Fruit fly (Drosophila melanogaster) whole organism, embryonic: ENCODE data around the gene rost.

Experiments
- Aef1 ChIP-seq: fragments of 200-800 bp; sonication (Bioruptor generic); IDR thresholded peaks from 3 replicates; pipeline ENCODE4 v1.3.6; 2022; ENCODE audit warnings: missing biosample characterization, missing genetic modification characterization
- Antp ChIP-seq: fragments of 200-800 bp; sonication (Bioruptor generic); optimal IDR thresholded peaks from 3 replicates; lab custom pipeline; 2016; ENCODE audit warnings: missing biosample characterization, missing genetic modification characterization
- Atf-2 ChIP-seq: fragments of 200-800 bp; sonication (Bioruptor generic); optimal IDR thresholded peaks from 2 replicates; lab custom pipeline; 2016; ENCODE audit warnings: missing biosample characterization, missing genetic modification characterization
- B-H1 ChIP-seq: fragments of 200-800 bp; sonication (Bioruptor generic); IDR thresholded peaks from 3 replicates; pipeline ENCODE4 v1.3.6; 2022; ENCODE audit warnings: missing biosample characterization, missing genetic modification characterization
- BEAF-32 ChIP-seq: fragments of 200-800 bp; sonication (Bioruptor generic); optimal IDR thresholded peaks from 3 replicates; lab custom pipeline; 2017; ENCODE audit warnings: missing biosample characterization, missing genetic modification characterization, mild to moderate bottlenecking, moderate library complexity, missing genetic modification reagents
- Bdp1 ChIP-seq: fragments of 200-800 bp; sonication (Bioruptor generic); optimal IDR thresholded peaks from 3 replicates; lab custom pipeline; 2016; ENCODE audit warnings: missing biosample characterization, missing genetic modification characterization
- Blimp-1 ChIP-seq: fragments of 200-800 bp; sonication (Bioruptor generic); optimal IDR thresholded peaks from 3 replicates; lab custom pipeline; 2018; ENCODE audit warnings: missing biosample characterization, missing genetic modification characterization, mild to moderate bottlenecking, moderate library complexity, missing genetic modification reagents
- CG11456 ChIP-seq: fragments of 200-800 bp; sonication (Bioruptor generic); IDR thresholded peaks from 3 replicates; pipeline ENCODE4 v1.3.6; 2022; ENCODE audit warnings: missing biosample characterization, missing genetic modification characterization
- CG11695 ChIP-seq: fragments of 200-800 bp; sonication (Bioruptor generic); IDR thresholded peaks from 3 replicates; pipeline ENCODE4 v1.3.6; 2022; ENCODE audit warnings: missing biosample characterization, missing genetic modification characterization
- CG12942 ChIP-seq: fragments of 200-800 bp; sonication (Bioruptor generic); optimal IDR thresholded peaks from 3 replicates; lab custom pipeline; 2016; ENCODE audit warnings: missing biosample characterization, missing genetic modification characterization
- CG1603 ChIP-seq: fragments of 200-800 bp; sonication (Bioruptor generic); optimal IDR thresholded peaks from 2 replicates; lab custom pipeline; 2019; ENCODE audit warnings: missing biosample characterization, mild to moderate bottlenecking, missing genetic modification characterization, moderate library complexity
- CG2202 ChIP-seq: fragments of 200-800 bp; sonication (Bioruptor generic); optimal IDR thresholded peaks from 2 replicates; lab custom pipeline; 2018; ENCODE audit warnings: missing biosample characterization, mild to moderate bottlenecking, missing genetic modification characterization
- CG31365 ChIP-seq: fragments of 200-800 bp; sonication (Bioruptor generic); optimal IDR thresholded peaks from 2 replicates; lab custom pipeline; 2018; ENCODE audit warnings: missing biosample characterization, mild to moderate bottlenecking, missing genetic modification characterization
- CG32767 ChIP-seq: fragments of 200-800 bp; sonication (Bioruptor generic); IDR thresholded peaks from 2 replicates; pipeline ENCODE4 v1.3.6; 2022; ENCODE audit warnings: missing biosample characterization, missing genetic modification characterization
- CG4360 ChIP-seq: fragments of 200-800 bp; sonication (Bioruptor generic); IDR thresholded peaks from 2 replicates; pipeline ENCODE4 v1.3.6; 2022; ENCODE audit warnings: missing biosample characterization, missing genetic modification characterization
- CG4820 ChIP-seq: fragments of 200-800 bp; sonication (Bioruptor generic); optimal IDR thresholded peaks from 3 replicates; lab custom pipeline; 2016; ENCODE audit warnings: missing biosample characterization, missing genetic modification characterization
- CG6654 ChIP-seq: fragments of 200-800 bp; sonication (Bioruptor generic); optimal IDR thresholded peaks from 2 replicates; lab custom pipeline; 2017; ENCODE audit warnings: missing biosample characterization, mild to moderate bottlenecking, missing genetic modification characterization
- CG6765 ChIP-seq: fragments of 200-800 bp; sonication (Bioruptor generic); optimal IDR thresholded peaks from 3 replicates; lab custom pipeline; 2017; ENCODE audit warnings: missing biosample characterization, mild to moderate bottlenecking, missing genetic modification characterization
- CG7987 ChIP-seq: fragments of 200-800 bp; sonication (Bioruptor generic); optimal IDR thresholded peaks from 2 replicates; lab custom pipeline; 2018; ENCODE audit warnings: missing biosample characterization, mild to moderate bottlenecking, missing genetic modification characterization, moderate library complexity
- CG9797 ChIP-seq: fragments of 200-800 bp; sonication (Bioruptor generic); optimal IDR thresholded peaks from 3 replicates; lab custom pipeline; 2018; ENCODE audit warnings: missing biosample characterization, mild to moderate bottlenecking, missing genetic modification characterization
- CoRest ChIP-seq: fragments of 200-800 bp; sonication (Bioruptor generic); optimal IDR thresholded peaks from 3 replicates; lab custom pipeline; 2018; ENCODE audit warnings: missing biosample characterization, mild to moderate bottlenecking, missing genetic modification characterization, moderate library complexity
- Dad ChIP-seq: fragments of 200-800 bp; sonication (Bioruptor generic); optimal IDR thresholded peaks from 3 replicates; lab custom pipeline; 2016; ENCODE audit warnings: missing biosample characterization, missing genetic modification characterization
- ERR ChIP-seq: fragments of 200-800 bp; sonication (Bioruptor generic); optimal IDR thresholded peaks from 2 replicates; lab custom pipeline; 2016; ENCODE audit warnings: missing biosample characterization, missing genetic modification characterization
- HHEX ChIP-seq: fragments of 200-800 bp; sonication (Bioruptor generic); optimal IDR thresholded peaks from 3 replicates; lab custom pipeline; 2017; ENCODE audit warnings: missing biosample characterization, mild to moderate bottlenecking, missing genetic modification characterization, missing genetic modification reagents
- HLH54F ChIP-seq: fragments of 200-800 bp; sonication (Bioruptor generic); optimal IDR thresholded peaks from 3 replicates; lab custom pipeline; 2016; ENCODE audit warnings: missing biosample characterization, missing genetic modification characterization
- HmgD ChIP-seq: fragments of 200-800 bp; sonication (Bioruptor generic); optimal IDR thresholded peaks from 3 replicates; lab custom pipeline; 2016; ENCODE audit warnings: missing biosample characterization, missing genetic modification characterization
- Hsf ChIP-seq: fragments of 200-800 bp; sonication (Bioruptor generic); optimal IDR thresholded peaks from 3 replicates; lab custom pipeline; 2016; ENCODE audit warnings: missing biosample characterization, missing genetic modification characterization
- Mrtf ChIP-seq: fragments of 200-800 bp; sonication (Bioruptor generic); IDR thresholded peaks from 3 replicates; pipeline ENCODE4 v1.3.6; 2022; ENCODE audit warnings: missing biosample characterization, missing genetic modification characterization
- NfI ChIP-seq: fragments of 200-800 bp; sonication (Bioruptor generic); optimal IDR thresholded peaks from 3 replicates; lab custom pipeline; 2018; ENCODE audit warnings: missing biosample characterization, mild to moderate bottlenecking, missing genetic modification characterization, moderate library complexity
- Oli ChIP-seq: fragments of 200-800 bp; sonication (Bioruptor generic); optimal IDR thresholded peaks from 2 replicates; lab custom pipeline; 2018; ENCODE audit warnings: missing biosample characterization, mild to moderate bottlenecking, missing genetic modification characterization, moderate library complexity
- Sry-δ ChIP-seq: fragments of 200-800 bp; sonication (Bioruptor generic); optimal IDR thresholded peaks from 2 replicates; lab custom pipeline; 2016; ENCODE audit warnings: missing biosample characterization, missing genetic modification characterization
- Stat92E ChIP-seq, 3 experiments: fragments of >200 bp in 2 of 3; fragments of 200-800 bp in 1 of 3; sonication (Bioruptor generic) in 1 of 3; optimal IDR thresholded peaks; 2 replicates each; lab custom pipeline; 2017 to 2019; ENCODE audit warnings: missing biosample characterization in 3 of 3, missing genetic modification characterization in 3 of 3, mild to moderate bottlenecking in 1 of 3, moderate library complexity in 1 of 3
- bbx ChIP-seq: fragments of 200-800 bp; sonication (Bioruptor generic); IDR thresholded peaks from 2 replicates; pipeline ENCODE4 v1.3.6; 2022; ENCODE audit warnings: missing biosample characterization, missing genetic modification characterization; ENCODE audit not compliant: partially characterized antibody
- dm ChIP-seq: fragments of 200-800 bp; sonication (Bioruptor generic); optimal IDR thresholded peaks from 3 replicates; lab custom pipeline; 2016; ENCODE audit warnings: missing biosample characterization, missing genetic modification characterization
- hth ChIP-seq: fragments of >200 bp; optimal IDR thresholded peaks from 2 replicates; lab custom pipeline; 2017; ENCODE audit warnings: inconsistent platforms
- jing ChIP-seq: fragments of 200-800 bp; sonication (Bioruptor generic); optimal IDR thresholded peaks from 2 replicates; lab custom pipeline; 2018; ENCODE audit warnings: missing biosample characterization, mild to moderate bottlenecking, missing genetic modification characterization
- lilli ChIP-seq: fragments of 200-800 bp; sonication (Bioruptor generic); optimal IDR thresholded peaks from 3 replicates; lab custom pipeline; 2016; ENCODE audit warnings: missing biosample characterization, missing genetic modification characterization
- maf-S ChIP-seq: fragments of 200-800 bp; sonication (Bioruptor generic); optimal IDR thresholded peaks from 2 replicates; lab custom pipeline; 2016; ENCODE audit warnings: missing biosample characterization, missing genetic modification characterization
- mam ChIP-seq: fragments of 200-800 bp; sonication (Bioruptor generic); optimal IDR thresholded peaks from 3 replicates; lab custom pipeline; 2016; ENCODE audit warnings: missing biosample characterization, missing genetic modification characterization
- mirr ChIP-seq: fragments of 200-800 bp; sonication (Bioruptor generic); optimal IDR thresholded peaks from 3 replicates; lab custom pipeline; 2018; ENCODE audit warnings: missing biosample characterization, mild to moderate bottlenecking, missing genetic modification characterization
- nau ChIP-seq: fragments of 200-800 bp; sonication (Bioruptor generic); optimal IDR thresholded peaks from 3 replicates; lab custom pipeline; 2017; ENCODE audit warnings: missing biosample characterization, mild to moderate bottlenecking, missing genetic modification characterization, missing genetic modification reagents
- org-1 ChIP-seq: fragments of 200-800 bp; sonication (Bioruptor generic); optimal IDR thresholded peaks from 2 replicates; lab custom pipeline; 2017; ENCODE audit warnings: missing biosample characterization, missing genetic modification characterization
- pan ChIP-seq, 4 experiments: fragments of >200 bp in 3 of 4; fragments of 200-800 bp in 1 of 4; sonication (Bioruptor generic) in 1 of 4; optimal IDR thresholded peaks in 3 of 4; IDR thresholded peaks in 1 of 4; 2 replicates each; pipeline versions ENCODE4 v1.3.6 to Lab custom; 2017 to 2022; ENCODE audit warnings: missing biosample characterization in 2 of 4, missing genetic modification characterization in 2 of 4, mixed read lengths in 1 of 4
- pho ChIP-seq: fragments of 200-800 bp; sonication (Bioruptor generic); optimal IDR thresholded peaks from 2 replicates; lab custom pipeline; 2016; ENCODE audit warnings: missing biosample characterization, missing genetic modification characterization
- sd ChIP-seq: fragments of 200-800 bp; sonication (Bioruptor generic); optimal IDR thresholded peaks from 3 replicates; lab custom pipeline; 2018; ENCODE audit warnings: missing biosample characterization, mild to moderate bottlenecking, missing genetic modification characterization, moderate library complexity
- slou ChIP-seq: fragments of 200-800 bp; sonication (Bioruptor generic); optimal IDR thresholded peaks from 3 replicates; lab custom pipeline; 2016; ENCODE audit warnings: missing biosample characterization, missing genetic modification characterization
- toy ChIP-seq: fragments of 200-800 bp; sonication (Bioruptor generic); IDR thresholded peaks from 2 replicates; pipeline ENCODE4 v1.3.6; 2022; ENCODE audit warnings: missing biosample characterization, missing genetic modification characterization
- ttk ChIP-seq: fragments of 200-800 bp; sonication (Bioruptor generic); IDR thresholded peaks from 2 replicates; pipeline ENCODE4 v2.1.2; 2022; ENCODE audit warnings: missing biosample characterization, missing genetic modification characterization
- zfh2 ChIP-seq: fragments of 200-800 bp; sonication (Bioruptor generic); optimal IDR thresholded peaks from 2 replicates; lab custom pipeline; 2016; ENCODE audit warnings: missing biosample characterization, missing genetic modification characterization

Gene rost

dm6 chr2L:8982584-8983302 is 6.6 kb downstream of the rost start (continued):
- TF ChIP-seq CG6765 (GFP tag; lab: Kevin White, UChicago) (no peak), Blimp-1 (GFP tag; lab: Kevin White, UChicago) (peak; percentile 90), nau (GFP tag; lab: Kevin White, UChicago) (no peak), Atf-2 (peak; percentile 17), bbx (GFP tag; lab: Robert Waterston, UW) (no peak), Hsf (GFP tag; lab: Kevin White, UChicago) (peak; percentile 38), Sry-δ (no peak), CG7987 (no peak), mirr (GFP tag; lab: Kevin White, UChicago) (no peak), HLH54F (GFP tag; lab: Kevin White, UChicago) (peak; percentile 12), hth (lab: Kevin White, UChicago) (no peak), Dad (no peak), jing (GFP tag; lab: Kevin White, UChicago) (no peak), ttk (GFP tag; lab: Robert Waterston, UW) (peak; percentile 33; the same call in 1 of the 2 replicates), CG11456 (GFP tag; lab: Robert Waterston, UW) (no peak), Bdp1 (GFP tag; lab: Kevin White, UChicago) (no peak), Aef1 (no peak; the same call in 2 of the 3 replicates), BEAF-32 (no peak), zfh2 (peak; percentile 21), CG4360 (no peak), Stat92E (GFP tag; optimal IDR thresholded peaks at IDR 0.05; lab: Kevin White, UChicago) (no peak), maf-S (peak; percentile 44), CG6654 (GFP tag; lab: Kevin White, UChicago) (no peak), HmgD (no peak), Mrtf (GFP tag; lab: Robert Waterston, UW) (peak; percentile 61; the same call in 1 of the 3 replicates), B-H1 (GFP tag; lab: Robert Waterston, UW) (0 out of 3 replicates have a peak, but pooled peaks have one; percentile 24), pho (GFP tag; lab: Kevin White, UChicago) (peak; percentile 14), mam (GFP tag; lab: Kevin White, UChicago) (peak; percentile 42), org-1 (peak; percentile 28), pan (optimal IDR thresholded peaks at IDR 0.05; lab: Kevin White, UChicago) (no peak), pan (GFP tag; optimal IDR thresholded peaks at IDR 0.05 in 1 of 2, IDR thresholded peaks at IDR 0.05 in 1 of 2) (peak in 1 of 2 experiments; percentile 60), CG9797 (GFP tag; lab: Kevin White, UChicago) (no peak), CoRest (tag; lab: Kevin White, UChicago) (peak; percentile 65), sd (tag; lab: Kevin White, UChicago) (peak; percentile 52), CG31365 (no peak), dm (GFP tag; lab: Kevin White, UChicago) (peak; percentile 11), CG2202 (tag; lab: Kevin White, UChicago) (no peak), Antp (peak; percentile 22), CG11695 (GFP tag; lab: Robert Waterston, UW) (peak; percentile 94), CG32767 (GFP tag; lab: Robert Waterston, UW) (0 out of 2 replicates have a peak, but pooled peaks have one; percentile 27), slou (GFP tag; lab: Kevin White, UChicago) (no peak), toy (GFP tag; lab: Robert Waterston, UW) (no peak), CG1603 (tag; lab: Kevin White, UChicago) (no peak), CG12942 (peak; percentile 6), NfI (GFP tag; lab: Kevin White, UChicago) (peak; percentile 27), Oli (peak; percentile 62), lilli (GFP tag; lab: Kevin White, UChicago) (peak; percentile 59), ERR (GFP tag; lab: Kevin White, UChicago) (no peak), CG4820 (GFP tag; lab: Kevin White, UChicago) (peak; percentile 6), HHEX (GFP tag; lab: Kevin White, UChicago) (peak; percentile 24)
